Worm (Caenorhabditis elegans) whole organism, early embryonic: ENCODE measurements around the gene stip-1.

Experiments used
- ama-1 ChIP-seq: fragments of 150-350 bp; optimal IDR thresholded peaks from 2 replicates; lab custom pipeline; 2014
- ceh-13 ChIP-seq: fragments of 200-800 bp; sonication (Bioruptor generic); optimal IDR thresholded peaks from 2 replicates; lab custom pipeline; 2018; ENCODE audit warnings: mild to moderate bottlenecking, missing genetic modification characterization, missing compliant biosample characterization
- flt-1 ChIP-seq: fragments of 200-800 bp; sonication (Bioruptor generic); IDR thresholded peaks from 2 replicates; pipeline ENCODE4 v1.3.6; 2022; ENCODE audit warnings: missing genetic modification characterization, missing compliant biosample characterization
- hmbx-1 ChIP-seq: sonication (generic microtip); optimal IDR thresholded peaks from 2 replicates; lab custom pipeline; 2016; ENCODE audit warnings: mild to moderate bottlenecking, missing genetic modification characterization, missing compliant biosample characterization
- hnd-1 ChIP-seq: sonication (generic microtip); optimal IDR thresholded peaks from 2 replicates; lab custom pipeline; 2016; ENCODE audit warnings: missing genetic modification characterization, missing compliant biosample characterization
- tbx-11 ChIP-seq: fragments of 200-800 bp; sonication (Bioruptor generic); IDR thresholded peaks from 2 replicates; pipeline ENCODE4 v1.3.6; 2022; ENCODE audit warnings: missing genetic modification characterization, missing compliant biosample characterization

ce11 chrII:10396578-10396977, 46.8 kb upstream of the stip-1 start, which contains the start of gene T09F3.5:
- no peak for TF ChIP-seq ceh-13 (GFP tag; lab: Kevin White, UChicago)
- no peak for TF ChIP-seq ama-1
- TF ChIP-seq hnd-1: no peak
- TF ChIP-seq hmbx-1 (tag; lab: Kevin White, UChicago): no peak
- TF ChIP-seq flt-1 (GFP tag; lab: Robert Waterston, UW): no peak
- no peak for TF ChIP-seq tbx-11 (GFP tag; lab: Robert Waterston, UW)
